Fruit fly (Drosophila melanogaster): Measurements from ENCODE around the gene CG12538.

CG12538 gene

DNA sequence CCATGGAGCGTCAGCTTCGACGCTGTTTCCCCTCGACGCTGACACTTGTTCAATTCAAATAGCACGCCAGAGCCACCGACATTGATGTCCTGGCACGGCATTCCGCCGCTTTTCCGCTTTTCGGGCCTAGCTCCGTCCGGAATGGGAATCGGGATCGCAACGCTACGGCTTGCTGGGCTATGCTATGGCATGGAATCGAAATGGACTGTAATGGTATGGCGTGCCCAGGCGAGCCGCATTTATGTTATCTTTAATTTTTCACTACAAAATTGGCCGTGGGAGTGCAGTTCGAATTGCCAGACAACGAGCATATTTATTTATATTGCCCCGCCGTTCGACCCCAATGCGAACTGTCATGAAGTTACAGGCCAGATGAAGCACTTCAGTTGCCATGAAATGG is at the start of gene CG12538:
CG12538 (minus strand) TSS at position 101 of the 400 bp plus-strand sequence.
- TF ChIP-seq psq (optimal IDR thresholded peaks at IDR 0.05) (no peak), h (optimal IDR thresholded peaks at IDR 0.05) (no peak), insv (optimal IDR thresholded peaks at IDR 0.05) (no peak), ttk (optimal IDR thresholded peaks at IDR 0.05) (no peak), Myc (optimal IDR thresholded peaks at IDR 0.05) (no peak), Sin3A (optimal IDR thresholded peaks at IDR 0.05) (no peak)

DNA sequence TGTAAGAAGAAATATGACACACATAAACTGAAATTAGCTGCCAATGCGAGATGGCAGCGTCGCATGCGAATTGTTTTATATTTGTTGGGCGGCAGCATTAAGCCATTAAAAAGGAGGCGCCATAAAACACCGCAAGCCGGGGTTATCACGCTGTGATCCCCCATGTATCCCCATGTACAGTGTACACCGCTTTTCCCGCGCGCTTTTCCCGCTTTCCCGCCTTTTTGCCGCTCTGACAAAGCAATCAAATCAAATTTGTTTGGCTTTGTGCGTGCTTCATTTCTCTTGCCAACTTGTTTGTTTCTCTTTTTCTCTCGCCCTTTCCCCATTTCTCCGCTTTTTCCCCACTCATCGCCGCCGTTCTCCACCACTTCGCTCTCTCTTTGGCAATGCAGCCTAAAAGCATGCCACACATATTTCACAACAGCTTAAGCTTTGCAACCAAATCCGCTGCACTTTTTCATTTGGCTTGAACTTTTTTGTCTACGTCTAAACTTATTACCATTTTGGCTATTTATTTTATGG is 30.6 kb upstream of the CG12538 start:
- TF ChIP-seq Sin3A (optimal IDR thresholded peaks at IDR 0.05) (no peak), ttk (optimal IDR thresholded peaks at IDR 0.05) (no peak), h (optimal IDR thresholded peaks at IDR 0.05) (no peak), psq (optimal IDR thresholded peaks at IDR 0.05) (no peak), insv (optimal IDR thresholded peaks at IDR 0.05) (no peak), Myc (optimal IDR thresholded peaks at IDR 0.05) (no peak)

DNA sequence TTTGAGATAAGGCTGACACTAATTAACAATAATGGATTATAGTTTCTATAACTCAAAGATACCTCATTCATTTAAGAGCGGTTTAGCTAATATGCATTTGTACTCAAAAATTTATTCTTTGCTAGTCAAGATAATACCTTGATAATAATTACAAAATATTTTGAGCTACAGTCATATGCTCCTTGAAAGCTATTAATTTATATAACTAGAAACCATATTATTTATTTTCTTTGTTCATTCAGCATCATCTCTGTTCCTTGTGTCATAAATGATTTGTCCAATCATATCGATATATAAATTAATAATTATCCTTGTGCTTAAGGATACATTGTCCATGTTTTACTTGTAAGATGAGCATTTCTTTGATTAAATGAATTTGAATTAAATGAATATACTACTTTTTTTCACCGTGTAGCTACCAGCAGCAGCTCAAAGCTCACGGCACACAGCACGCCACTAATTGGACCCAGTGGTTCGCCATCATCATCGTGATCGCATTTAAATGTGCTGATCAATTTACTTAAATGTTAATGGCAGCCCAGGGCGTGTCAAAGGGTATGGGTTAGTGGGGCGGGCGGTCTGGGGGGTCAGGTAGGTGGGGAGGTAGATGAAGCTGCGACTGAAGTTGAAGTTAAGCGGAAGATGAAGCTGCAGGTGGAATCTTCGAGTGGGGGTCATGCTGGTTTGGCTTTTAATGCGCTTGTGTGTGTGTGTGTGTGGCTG is 30.0 kb upstream of the CG12538 start:
- TF ChIP-seq insv (optimal IDR thresholded peaks at IDR 0.05) (no peak), psq (optimal IDR thresholded peaks at IDR 0.05) (no peak), h (optimal IDR thresholded peaks at IDR 0.05) (no peak), Myc (optimal IDR thresholded peaks at IDR 0.05) (no peak), ttk (optimal IDR thresholded peaks at IDR 0.05) (no peak), Sin3A (optimal IDR thresholded peaks at IDR 0.05) (no peak)

DNA sequence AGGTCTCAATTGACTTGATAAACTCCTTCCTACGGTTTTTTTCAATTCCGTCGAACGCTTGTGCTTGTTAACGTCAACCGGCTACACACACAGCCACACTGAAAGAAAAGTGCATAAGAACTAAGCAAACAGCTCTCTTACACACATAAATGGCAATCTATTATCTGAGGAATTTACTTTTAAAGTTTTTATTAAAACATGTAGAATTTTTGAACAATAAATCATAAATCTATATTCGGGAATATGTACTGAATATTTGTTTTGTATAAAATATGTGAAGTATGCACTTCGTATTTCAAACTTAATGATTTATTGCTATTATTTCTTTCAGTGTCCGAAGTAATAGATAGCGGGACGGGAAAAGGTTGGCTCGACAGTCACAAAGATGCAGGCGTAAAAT is 26.2 kb upstream of the CG12538 start:
- TF ChIP-seq psq (optimal IDR thresholded peaks at IDR 0.05) (no peak), Myc (optimal IDR thresholded peaks at IDR 0.05) (no peak), insv (optimal IDR thresholded peaks at IDR 0.05) (no peak), Sin3A (optimal IDR thresholded peaks at IDR 0.05) (no peak), h (optimal IDR thresholded peaks at IDR 0.05) (no peak), ttk (optimal IDR thresholded peaks at IDR 0.05) (no peak)

DNA sequence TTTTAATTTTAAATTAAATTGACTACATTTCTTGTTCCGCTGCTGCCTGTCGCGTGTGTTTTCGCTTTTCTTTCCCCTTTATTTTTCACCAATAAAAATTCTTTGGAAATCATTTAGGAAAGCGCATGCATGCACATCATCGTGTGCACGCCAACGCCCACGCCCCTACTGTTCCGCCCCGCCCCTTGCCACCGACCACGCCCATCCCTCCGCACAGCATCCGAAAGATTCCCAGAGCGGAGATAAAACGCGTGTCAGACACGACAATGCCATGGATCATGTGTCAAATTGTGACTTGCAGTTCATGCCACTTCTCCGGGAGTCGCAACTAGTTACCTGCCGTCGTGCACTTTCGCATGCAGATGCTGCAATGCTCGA is 25.1 kb upstream of the CG12538 start:
- no peak for TF ChIP-seq psq (optimal IDR thresholded peaks at IDR 0.05)
- no peak for TF ChIP-seq insv (optimal IDR thresholded peaks at IDR 0.05)

DNA sequence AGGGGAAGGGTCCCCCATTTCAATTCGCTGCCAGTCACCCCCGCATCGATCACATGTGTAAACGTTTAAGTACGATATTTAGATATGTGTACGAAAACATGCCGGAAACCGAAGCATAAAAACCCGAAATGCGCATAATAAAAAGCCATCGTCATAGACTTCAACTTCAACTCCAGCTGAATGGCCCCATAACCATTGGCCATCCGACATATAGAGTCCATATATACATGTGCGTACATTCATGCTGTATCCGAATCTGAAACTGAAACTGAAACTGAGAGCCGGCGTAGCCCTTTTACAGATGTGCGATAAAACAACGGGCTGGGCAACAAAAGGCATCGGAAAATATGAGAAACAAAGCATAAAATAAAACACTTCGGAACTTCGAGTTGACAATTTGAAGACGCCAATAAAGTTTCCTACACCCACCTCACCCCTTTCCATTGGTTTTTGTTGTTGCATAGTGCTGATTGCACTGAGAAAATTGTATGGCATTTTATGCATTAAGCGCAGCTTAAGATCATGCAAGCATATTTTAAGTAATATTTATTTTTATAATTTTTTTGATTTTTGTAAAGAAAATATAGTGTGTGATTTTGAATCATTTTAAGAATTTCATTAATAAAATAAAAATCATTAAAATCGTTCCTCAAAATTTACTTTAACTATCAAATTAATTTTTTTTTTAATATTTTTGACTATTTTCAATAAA is 24.6 kb upstream of the CG12538 start:
- TF ChIP-seq Sin3A (optimal IDR thresholded peaks at IDR 0.05), result no peak
- TF ChIP-seq Myc (optimal IDR thresholded peaks at IDR 0.05), result no peak
- TF ChIP-seq h (optimal IDR thresholded peaks at IDR 0.05), result no peak
- TF ChIP-seq psq (optimal IDR thresholded peaks at IDR 0.05), result no peak
- TF ChIP-seq ttk (optimal IDR thresholded peaks at IDR 0.05), result no peak
- no peak for TF ChIP-seq insv (optimal IDR thresholded peaks at IDR 0.05)

DNA sequence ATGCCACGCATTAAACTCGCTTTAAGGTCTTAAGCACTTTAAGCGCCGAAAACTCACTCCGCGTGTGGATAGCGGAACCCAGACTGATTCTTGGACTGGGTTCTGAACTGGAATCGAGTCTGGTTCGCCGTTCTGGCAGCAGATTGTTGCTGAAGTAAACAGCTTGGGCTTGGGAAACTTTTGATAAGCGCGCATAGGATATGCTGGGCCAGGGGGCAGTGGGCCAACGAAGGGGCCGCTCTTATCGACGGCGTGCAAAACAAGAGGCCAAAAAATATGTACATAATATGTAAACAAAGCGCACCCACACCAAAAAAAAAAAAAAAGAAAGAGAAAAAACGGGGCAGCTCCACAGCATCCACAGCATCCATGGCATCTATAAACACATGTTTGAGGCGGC is 22.0 kb upstream of the CG12538 start, which contains the start of gene CG31337:
CG31337 (minus strand) TSS at position 101 of the 400 bp plus-strand sequence.
- TF ChIP-seq ttk (optimal IDR thresholded peaks at IDR 0.05) (no peak), h (optimal IDR thresholded peaks at IDR 0.05) (no peak), Myc (optimal IDR thresholded peaks at IDR 0.05) (no peak), psq (optimal IDR thresholded peaks at IDR 0.05) (no peak), Sin3A (optimal IDR thresholded peaks at IDR 0.05) (no peak), insv (optimal IDR thresholded peaks at IDR 0.05) (no peak)

DNA sequence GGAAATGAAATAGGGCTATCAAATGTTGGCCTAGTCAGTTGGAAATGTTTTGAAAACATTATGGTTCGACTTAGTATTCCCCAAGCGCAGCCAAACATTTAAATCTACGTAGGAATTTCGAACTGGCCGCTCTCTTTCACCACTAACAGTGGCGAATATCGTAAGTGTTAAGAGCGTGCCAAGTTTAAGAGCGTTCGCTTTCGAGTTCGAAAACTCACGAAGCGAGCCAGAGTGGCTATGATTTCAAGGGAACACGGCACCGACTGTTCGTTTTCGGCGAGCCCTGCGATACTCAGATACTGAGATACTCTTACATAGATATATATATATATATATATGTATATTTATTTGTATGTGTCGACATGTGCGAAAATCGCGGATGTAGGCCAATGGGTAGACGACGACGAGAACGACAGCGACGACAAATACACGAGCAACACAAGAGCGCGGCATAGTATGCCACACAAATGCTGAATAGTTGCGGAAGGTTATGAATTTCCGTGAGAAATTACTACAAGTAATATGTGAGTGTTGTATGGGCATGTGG is 15.5 kb upstream of the CG12538 start:
- no peak for TF ChIP-seq psq (optimal IDR thresholded peaks at IDR 0.05)
- TF ChIP-seq Sin3A (optimal IDR thresholded peaks at IDR 0.05), result no peak
- TF ChIP-seq insv (optimal IDR thresholded peaks at IDR 0.05), result no peak
- TF ChIP-seq h (optimal IDR thresholded peaks at IDR 0.05), result no peak
- no peak for TF ChIP-seq Myc (optimal IDR thresholded peaks at IDR 0.05)
- no peak for TF ChIP-seq ttk (optimal IDR thresholded peaks at IDR 0.05)

DNA sequence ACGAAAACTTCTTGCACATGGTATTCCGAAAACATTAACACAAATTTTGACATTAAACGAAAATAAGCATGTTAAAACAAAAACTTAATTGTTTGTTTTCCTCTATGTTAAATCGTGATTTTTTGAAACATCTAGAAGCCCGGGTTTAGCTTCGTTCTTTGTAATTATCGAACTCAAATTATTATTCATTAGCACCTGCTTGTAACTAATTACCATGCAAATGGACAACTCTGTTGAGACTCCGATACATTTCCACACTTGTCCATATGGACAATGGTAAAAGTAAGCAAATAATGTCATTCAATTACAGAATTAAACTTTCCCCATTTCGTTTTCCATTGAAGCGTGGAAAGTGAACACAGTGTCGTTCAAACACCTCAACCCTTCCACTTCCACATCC is 5.9 kb upstream of the CG12538 start, which contains the start of gene CG46457:
CG46457 (minus strand) TSS at position 101 of the 400 bp plus-strand sequence.
- TF ChIP-seq Myc (optimal IDR thresholded peaks at IDR 0.05) (no peak), psq (optimal IDR thresholded peaks at IDR 0.05) (no peak), ttk (optimal IDR thresholded peaks at IDR 0.05) (no peak), h (optimal IDR thresholded peaks at IDR 0.05) (no peak), Sin3A (optimal IDR thresholded peaks at IDR 0.05) (no peak), insv (optimal IDR thresholded peaks at IDR 0.05) (no peak)

DNA sequence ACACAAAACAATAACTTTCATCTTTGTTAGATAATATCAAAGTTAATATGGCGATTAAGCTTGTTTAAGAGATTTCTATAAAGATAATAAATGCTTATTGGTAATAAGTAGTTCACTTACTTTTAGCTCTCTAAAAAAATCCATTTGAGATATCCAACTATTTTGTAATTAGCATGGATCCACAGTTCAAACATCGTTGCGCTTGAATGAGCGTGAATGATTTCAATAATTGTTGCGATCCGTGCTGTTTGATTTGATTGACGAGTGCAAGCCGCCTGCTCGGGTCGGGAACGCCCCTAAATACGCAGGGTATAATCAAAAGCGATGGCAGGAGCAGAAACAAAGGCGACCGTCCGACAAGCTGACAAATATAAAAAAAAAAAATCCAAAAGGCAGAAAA is 3.3 kb upstream of the CG12538 start:
- TF ChIP-seq ttk (optimal IDR thresholded peaks at IDR 0.05) (no peak), insv (optimal IDR thresholded peaks at IDR 0.05) (no peak), Myc (optimal IDR thresholded peaks at IDR 0.05) (no peak), Sin3A (optimal IDR thresholded peaks at IDR 0.05) (no peak), psq (optimal IDR thresholded peaks at IDR 0.05) (no peak), h (optimal IDR thresholded peaks at IDR 0.05) (no peak)

DNA sequence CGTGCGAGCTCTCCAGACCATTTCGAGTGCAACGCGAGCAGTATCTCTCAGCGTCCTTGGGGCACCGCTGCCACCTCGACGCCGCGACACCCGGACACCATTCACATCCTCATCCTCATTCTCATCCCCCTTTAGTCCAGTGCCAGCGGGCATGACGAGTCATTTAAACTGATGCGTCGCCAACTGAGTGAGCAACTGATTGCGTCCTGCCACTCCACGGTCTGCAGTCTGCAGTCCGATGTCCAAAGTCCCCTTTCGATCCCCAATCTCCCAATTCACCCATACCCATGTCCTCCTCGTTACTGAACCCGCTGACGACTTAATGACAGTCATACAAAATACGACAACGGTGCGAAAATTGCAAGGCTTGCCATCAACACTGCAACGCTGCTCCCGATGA is 2.7 kb upstream of the CG12538 start:
- TF ChIP-seq h (optimal IDR thresholded peaks at IDR 0.05) (no peak), ttk (optimal IDR thresholded peaks at IDR 0.05) (no peak), insv (optimal IDR thresholded peaks at IDR 0.05) (no peak), psq (optimal IDR thresholded peaks at IDR 0.05) (no peak)

DNA sequence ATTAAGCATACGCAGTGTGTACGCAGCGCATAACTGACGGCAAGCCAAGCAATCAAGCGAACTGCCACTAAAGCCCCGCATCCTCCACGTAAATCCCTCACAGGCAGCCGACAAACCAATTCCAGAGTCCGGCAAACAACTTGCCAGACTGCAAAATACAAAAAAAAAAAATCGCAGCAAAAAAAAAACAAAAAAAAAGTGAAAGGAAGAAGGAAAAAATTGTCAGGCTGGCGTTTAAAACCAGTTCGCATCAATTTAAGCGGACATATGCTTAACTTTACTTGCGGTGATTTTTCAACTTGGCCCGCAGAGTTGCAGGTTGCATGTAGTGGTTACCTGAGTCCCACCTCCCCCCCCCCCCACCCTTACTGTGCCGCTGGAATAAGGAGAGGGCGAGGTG is 1.3 kb upstream of the CG12538 start:
- TF ChIP-seq psq (optimal IDR thresholded peaks at IDR 0.05), result no peak
- TF ChIP-seq Sin3A (optimal IDR thresholded peaks at IDR 0.05), result no peak
- no peak for TF ChIP-seq h (optimal IDR thresholded peaks at IDR 0.05)
- no peak for TF ChIP-seq insv (optimal IDR thresholded peaks at IDR 0.05)
- no peak for TF ChIP-seq ttk (optimal IDR thresholded peaks at IDR 0.05)
- TF ChIP-seq Myc (optimal IDR thresholded peaks at IDR 0.05), result no peak
